Fruit fly (Drosophila melanogaster) Kc167 (cell line): ENCODE results near the gene CCAP.

ENCODE experiments used
- Myc ChIP-seq: fragments of >200 bp; optimal IDR thresholded peaks from 2 replicates; lab custom pipeline; 2017; ENCODE audit warnings: missing external identifiers
- Sin3A ChIP-seq: fragments of >200 bp; optimal IDR thresholded peaks from 2 replicates; lab custom pipeline; 2018; ENCODE audit warnings: missing external identifiers
- h ChIP-seq: fragments of >200 bp; optimal IDR thresholded peaks from 3 replicates; lab custom pipeline; 2018; ENCODE audit warnings: missing external identifiers
- insv ChIP-seq: fragments of >200 bp; optimal IDR thresholded peaks from 3 replicates; lab custom pipeline; 2018; ENCODE audit warnings: missing external identifiers
- psq ChIP-seq: fragments of >200 bp; optimal IDR thresholded peaks from 2 replicates; lab custom pipeline; 2017; ENCODE audit warnings: missing external identifiers
- ttk ChIP-seq: sonication (Bioruptor generic); optimal IDR thresholded peaks from 2 replicates; lab custom pipeline; 2017; ENCODE audit warnings: missing external identifiers

dm6 chr3R:22672695-22673346 lies 29.1 kb downstream of the CCAP start:
- TF ChIP-seq psq (lab: Kevin White, UChicago) (no peak), Sin3A (lab: Kevin White, UChicago) (no peak), h (no peak), insv (no peak), ttk (lab: Kevin White, UChicago) (no peak), Myc (lab: Kevin White, UChicago) (no peak)
